Fruit fly (Drosophila melanogaster) whole organism, embryonic: ENCODE data around the gene CG32428.
A peak's percentile ranks its signal among the peaks of the same experiment; 100 is the strongest.

Experiments
- Adf1 ChIP-seq: fragments of 200-800 bp; sonication (Bioruptor generic); IDR thresholded peaks from 2 replicates; pipeline ENCODE4 v1.3.6; 2022; ENCODE audit warnings: missing biosample characterization, missing genetic modification characterization
- CG10654 ChIP-seq: fragments of 200-800 bp; sonication (Bioruptor generic); optimal IDR thresholded peaks from 2 replicates; lab custom pipeline; 2016; ENCODE audit warnings: missing biosample characterization, missing genetic modification characterization
- CG10959 ChIP-seq: fragments of 200-800 bp; sonication (Bioruptor generic); IDR thresholded peaks from 2 replicates; pipeline ENCODE4 v1.3.6; 2022; ENCODE audit warnings: missing biosample characterization, missing genetic modification characterization
- CG10979 ChIP-seq: fragments of 200-800 bp; sonication (Bioruptor generic); optimal IDR thresholded peaks from 2 replicates; lab custom pipeline; 2018; ENCODE audit warnings: missing biosample characterization, mild to moderate bottlenecking, missing genetic modification characterization, moderate library complexity
- CG11398 ChIP-seq: fragments of 200-800 bp; sonication (Bioruptor generic); optimal IDR thresholded peaks from 2 replicates; lab custom pipeline; 2016; ENCODE audit warnings: missing biosample characterization, missing genetic modification characterization
- CG12219 ChIP-seq: fragments of 200-800 bp; sonication (Bioruptor generic); optimal IDR thresholded peaks from 3 replicates; lab custom pipeline; 2018; ENCODE audit warnings: missing biosample characterization, mild to moderate bottlenecking, missing genetic modification characterization
- CG12391 ChIP-seq: fragments of 200-800 bp; sonication (Bioruptor generic); optimal IDR thresholded peaks from 3 replicates; lab custom pipeline; 2018; ENCODE audit warnings: missing biosample characterization, mild to moderate bottlenecking, missing genetic modification characterization, moderate library complexity
- CG14441 ChIP-seq: fragments of 200-800 bp; sonication (Bioruptor generic); IDR thresholded peaks from 2 replicates; pipeline ENCODE4 v1.3.6; 2022; ENCODE audit warnings: missing biosample characterization, missing genetic modification characterization
- CG14710 ChIP-seq: fragments of 200-800 bp; sonication (Bioruptor generic); optimal IDR thresholded peaks from 3 replicates; lab custom pipeline; 2019; ENCODE audit warnings: missing biosample characterization, mild to moderate bottlenecking, missing genetic modification characterization, moderate library complexity
- CG15011 ChIP-seq: fragments of 200-800 bp; sonication (Bioruptor generic); optimal IDR thresholded peaks from 3 replicates; lab custom pipeline; 2018; ENCODE audit warnings: missing biosample characterization, mild to moderate bottlenecking, missing genetic modification characterization
- CG18011 ChIP-seq: fragments of 200-800 bp; sonication (Bioruptor generic); optimal IDR thresholded peaks from 2 replicates; lab custom pipeline; 2017; ENCODE audit warnings: missing biosample characterization, missing genetic modification characterization, mild to moderate bottlenecking, moderate library complexity, missing genotype
- CG32767 ChIP-seq: fragments of 200-800 bp; sonication (Bioruptor generic); IDR thresholded peaks from 2 replicates; pipeline ENCODE4 v1.3.6; 2022; ENCODE audit warnings: missing biosample characterization, missing genetic modification characterization
- CG3847 ChIP-seq: fragments of 200-800 bp; sonication (Bioruptor generic); IDR thresholded peaks from 2 replicates; pipeline ENCODE4 v1.3.6; 2022; ENCODE audit warnings: missing biosample characterization, missing genetic modification characterization
- CG5180 ChIP-seq: fragments of 200-800 bp; sonication (Bioruptor generic); optimal IDR thresholded peaks from 3 replicates; lab custom pipeline; 2017; ENCODE audit warnings: missing biosample characterization, missing genetic modification characterization, mild to moderate bottlenecking, moderate library complexity, missing genetic modification reagents
- CG6272 ChIP-seq: fragments of 200-800 bp; sonication (Bioruptor generic); IDR thresholded peaks from 2 replicates; pipeline ENCODE4 v1.3.6; 2022; ENCODE audit warnings: missing biosample characterization, missing genetic modification characterization
- CG7963 ChIP-seq: fragments of 200-800 bp; sonication (Bioruptor generic); IDR thresholded peaks from 3 replicates; pipeline ENCODE4 v1.3.6; 2022; ENCODE audit warnings: missing biosample characterization, missing genetic modification characterization; ENCODE audit not compliant: partially characterized antibody
- CG9215 ChIP-seq: fragments of 200-800 bp; sonication (Bioruptor generic); IDR thresholded peaks from 2 replicates; pipeline ENCODE4 v1.3.6; 2022; ENCODE audit warnings: missing biosample characterization, missing genetic modification characterization
- D19A ChIP-seq: fragments of 200-800 bp; optimal IDR thresholded peaks from 3 replicates; lab custom pipeline; 2019; ENCODE audit warnings: missing biosample characterization, mild to moderate bottlenecking, missing genetic modification characterization, moderate library complexity
- Dfd ChIP-seq, 2 experiments: fragments of >200 bp; optimal IDR thresholded peaks; 2 replicates each; lab custom pipeline; 2017; ENCODE audit warnings: missing biosample characterization in 2 of 2, missing genetic modification characterization in 2 of 2
- Drgx ChIP-seq: fragments of 200-800 bp; sonication (Bioruptor generic); IDR thresholded peaks from 2 replicates; pipeline ENCODE4 v1.3.6; 2022; ENCODE audit warnings: missing biosample characterization, missing genetic modification characterization
- E2f1 ChIP-seq: fragments of 200-800 bp; sonication (Bioruptor generic); IDR thresholded peaks from 2 replicates; pipeline ENCODE4 v1.3.6; 2022; ENCODE audit warnings: missing biosample characterization, missing genetic modification characterization
- Hmx ChIP-seq: fragments of 200-800 bp; sonication (Bioruptor generic); optimal IDR thresholded peaks from 2 replicates; lab custom pipeline; 2016; ENCODE audit warnings: missing biosample characterization, missing genetic modification characterization
- Jarid2 ChIP-seq: fragments of 200-800 bp; sonication (Bioruptor generic); optimal IDR thresholded peaks from 3 replicates; lab custom pipeline; 2017; ENCODE audit warnings: mild to moderate bottlenecking, missing biosample characterization, missing genetic modification reagents, missing genetic modification characterization
- Med ChIP-seq: fragments of 200-800 bp; sonication (Bioruptor generic); peaks from one replicate; lab custom pipeline; 2016; ENCODE audit warnings: missing biosample characterization, missing genetic modification characterization, mild to moderate bottlenecking, inconsistent platforms, moderate library complexity
- Mes4 ChIP-seq: fragments of 200-800 bp; sonication (Bioruptor generic); optimal IDR thresholded peaks from 2 replicates; lab custom pipeline; 2016; ENCODE audit warnings: missing biosample characterization, missing genetic modification characterization
- Myb ChIP-seq: fragments of 200-800 bp; sonication (Bioruptor generic); optimal IDR thresholded peaks from 2 replicates; lab custom pipeline; 2016; ENCODE audit warnings: missing biosample characterization, missing genetic modification characterization
- NK7.1 ChIP-seq: fragments of 200-800 bp; sonication (Bioruptor generic); optimal IDR thresholded peaks from 3 replicates; lab custom pipeline; 2016; ENCODE audit warnings: missing biosample characterization, missing genetic modification characterization
- Side ChIP-seq: fragments of 200-800 bp; sonication (Bioruptor generic); optimal IDR thresholded peaks from 2 replicates; lab custom pipeline; 2016; ENCODE audit warnings: missing biosample characterization, missing genetic modification characterization
- Spps ChIP-seq: fragments of 200-800 bp; sonication (Bioruptor generic); optimal IDR thresholded peaks from 2 replicates; lab custom pipeline; 2018; ENCODE audit warnings: missing biosample characterization, mild to moderate bottlenecking, missing genetic modification characterization
- Vsx1 ChIP-seq: fragments of 200-800 bp; sonication (Bioruptor generic); optimal IDR thresholded peaks from 2 replicates; lab custom pipeline; 2017; ENCODE audit warnings: missing biosample characterization, mild to moderate bottlenecking, missing genetic modification characterization, missing genetic modification reagents
- ab ChIP-seq: fragments of 200-800 bp; sonication (Bioruptor generic); optimal IDR thresholded peaks from 2 replicates; lab custom pipeline; 2016; ENCODE audit warnings: missing biosample characterization, missing genetic modification characterization
- aop ChIP-seq: fragments of 200-800 bp; sonication (Bioruptor generic); IDR thresholded peaks from 2 replicates; pipeline ENCODE4 v1.3.6; 2022; ENCODE audit warnings: missing biosample characterization, missing genetic modification characterization
- bsh ChIP-seq, 2 experiments: fragments of 200-800 bp; sonication (Bioruptor generic); optimal IDR thresholded peaks; 2 replicates each; lab custom pipeline; 2017 to 2018; ENCODE audit warnings: mild to moderate bottlenecking in 2 of 2, missing biosample characterization in 2 of 2, missing genetic modification characterization in 2 of 2, moderate library complexity in 1 of 2
- cato ChIP-seq: fragments of 200-800 bp; sonication (Bioruptor generic); optimal IDR thresholded peaks from 2 replicates; lab custom pipeline; 2016; ENCODE audit warnings: missing biosample characterization, missing genetic modification characterization, borderline replicate concordance
- chn ChIP-seq: fragments of 200-800 bp; sonication (Bioruptor generic); optimal IDR thresholded peaks from 2 replicates; lab custom pipeline; 2016; ENCODE audit warnings: missing biosample characterization, missing genetic modification characterization
- ci ChIP-seq: fragments of 200-800 bp; sonication (Bioruptor generic); IDR thresholded peaks from 3 replicates; pipeline ENCODE4 v1.3.6; 2022; ENCODE audit warnings: missing biosample characterization, missing genetic modification characterization
- esg ChIP-seq: fragments of 200-800 bp; sonication (Bioruptor generic); conservative IDR thresholded peaks from 2 replicates; pipeline ENCODE4 v1.3.6; 2022; ENCODE audit warnings: missing biosample characterization, missing genetic modification characterization
- fru ChIP-seq: fragments of >200 bp; optimal IDR thresholded peaks from 2 replicates; lab custom pipeline; 2017
- gfzf ChIP-seq: fragments of 200-800 bp; sonication (Bioruptor generic); optimal IDR thresholded peaks from 2 replicates; lab custom pipeline; 2016; ENCODE audit warnings: missing biosample characterization, mild to moderate bottlenecking, missing genetic modification characterization, moderate library complexity
- hkb ChIP-seq, 2 experiments: fragments of 200-800 bp in 1 of 2; fragments of >200 bp in 1 of 2; sonication (Bioruptor generic) in 1 of 2; IDR thresholded peaks in 1 of 2; optimal IDR thresholded peaks in 1 of 2; 2 replicates each; pipeline versions ENCODE4 v1.3.6 to Lab custom; 2017 to 2022; ENCODE audit warnings: missing biosample characterization in 1 of 2, missing genetic modification characterization in 1 of 2
- jumu ChIP-seq: fragments of 200-800 bp; sonication (Bioruptor generic); optimal IDR thresholded peaks from 3 replicates; lab custom pipeline; 2016; ENCODE audit warnings: missing biosample characterization, missing genetic modification characterization
- lmd ChIP-seq: fragments of 200-800 bp; sonication (Bioruptor generic); IDR thresholded peaks from 2 replicates; pipeline ENCODE4 v1.3.6; 2022; ENCODE audit warnings: missing biosample characterization, missing genetic modification characterization
- otp ChIP-seq: fragments of 200-800 bp; sonication (Bioruptor generic); IDR thresholded peaks from 3 replicates; pipeline ENCODE4, ENCODE4 v1.3.6; 2022; ENCODE audit warnings: missing biosample characterization, missing genetic modification characterization
- pita ChIP-seq: fragments of 200-800 bp; sonication (Bioruptor generic); optimal IDR thresholded peaks from 2 replicates; lab custom pipeline; 2017; ENCODE audit warnings: missing biosample characterization, mild to moderate bottlenecking, missing genetic modification characterization
- ranshi ChIP-seq: fragments of 200-800 bp; sonication (Bioruptor generic); IDR thresholded peaks from 2 replicates; pipeline ENCODE4 v1.3.6; 2022; ENCODE audit warnings: missing biosample characterization, missing genetic modification characterization
- run ChIP-seq: fragments of 200-800 bp; sonication (Bioruptor generic); optimal IDR thresholded peaks from 3 replicates; lab custom pipeline; 2018; ENCODE audit warnings: missing biosample characterization, mild to moderate bottlenecking, missing genetic modification characterization
- salm ChIP-seq: fragments of 200-800 bp; sonication (Bioruptor generic); optimal IDR thresholded peaks from 2 replicates; lab custom pipeline; 2018; ENCODE audit warnings: missing biosample characterization, mild to moderate bottlenecking, missing genetic modification characterization
- schlank ChIP-seq: fragments of 200-800 bp; sonication (Bioruptor generic); optimal IDR thresholded peaks from 2 replicates; lab custom pipeline; 2018; ENCODE audit warnings: missing biosample characterization, mild to moderate bottlenecking, missing genetic modification characterization
- so ChIP-seq: fragments of 200-800 bp; sonication (Bioruptor generic); IDR thresholded peaks from 3 replicates; pipeline ENCODE4 v1.3.6; 2022; ENCODE audit warnings: missing biosample characterization, missing genetic modification characterization
- wek ChIP-seq: fragments of 200-800 bp; sonication (Bioruptor generic); optimal IDR thresholded peaks from 3 replicates; lab custom pipeline; 2018; ENCODE audit warnings: missing biosample characterization, mild to moderate bottlenecking, missing genetic modification characterization, moderate library complexity
- z ChIP-seq: fragments of 200-800 bp; sonication (Bioruptor generic); IDR thresholded peaks from 3 replicates; pipeline ENCODE4 v1.3.6; 2022; ENCODE audit warnings: missing biosample characterization, missing genetic modification characterization

CG32428 gene

DNA sequence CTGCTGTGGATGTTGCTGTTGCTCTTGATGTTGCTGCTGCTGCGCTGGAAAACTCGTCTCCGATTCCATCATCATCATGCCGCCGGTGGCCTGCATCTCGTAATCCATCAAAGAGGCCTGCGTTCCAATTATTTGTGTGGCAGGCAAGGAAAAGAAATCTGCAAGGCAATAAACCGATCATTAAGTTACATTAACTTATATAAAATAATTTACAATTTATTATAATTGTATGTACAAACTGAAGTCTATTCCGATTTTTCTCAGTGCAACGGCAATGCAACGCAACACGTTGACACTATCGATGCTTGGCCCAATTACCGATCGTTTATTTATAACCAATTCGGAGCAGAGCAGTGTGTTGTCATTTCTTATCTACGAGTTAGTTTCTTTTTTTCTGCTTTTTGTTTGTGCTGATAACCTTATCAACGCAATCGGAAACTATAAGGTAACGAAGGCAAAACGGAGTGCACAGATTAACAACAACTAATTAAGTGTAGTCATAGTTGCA is 2.5 kb downstream of the CG32428 start (continued):
- TF ChIP-seq Side (GFP tag; lab: Kevin White, UChicago), result no peak
- TF ChIP-seq run (tag; lab: Kevin White, UChicago), result peak; percentile 45
- TF ChIP-seq Drgx, result peak; percentile 72
- no peak for TF ChIP-seq pita (GFP tag; lab: Kevin White, UChicago)
- TF ChIP-seq CG12391 (tag; lab: Kevin White, UChicago), result peak; percentile 35
- TF ChIP-seq E2f1 (GFP tag; lab: Robert Waterston, UW), result peak; percentile 53; the same call in 1 of the 2 replicates
- TF ChIP-seq CG5180, result peak; percentile 81
- peak; percentile 68 for TF ChIP-seq CG14441
- no peak for TF ChIP-seq fru (lab: Kevin White, UChicago)
- TF ChIP-seq gfzf (GFP tag; lab: Kevin White, UChicago), result no peak
- peak; percentile 76 for TF ChIP-seq Med (GFP tag; lab: Kevin White, UChicago)
- peak; percentile 86 for TF ChIP-seq ci (GFP tag; lab: Robert Waterston, UW)
- TF ChIP-seq Myb, result no peak
- TF ChIP-seq Mes4 (GFP tag; lab: Kevin White, UChicago), result no peak
- no peak for TF ChIP-seq otp (GFP tag; lab: Robert Waterston, UW)
- TF ChIP-seq wek (GFP tag; lab: Kevin White, UChicago), result peak; percentile 23
- peak; percentile 55 for TF ChIP-seq Vsx1 (GFP tag; lab: Kevin White, UChicago)
- no peak for TF ChIP-seq Dfd (GFP tag; optimal IDR thresholded peaks at IDR 0.05; lab: Kevin White, UChicago)
- TF ChIP-seq CG7963 (GFP tag; lab: Robert Waterston, UW), result no peak
- TF ChIP-seq Adf1 (GFP tag; lab: Robert Waterston, UW), result no peak
- no peak for TF ChIP-seq CG9215 (GFP tag; lab: Robert Waterston, UW)
- TF ChIP-seq aop (GFP tag; lab: Robert Waterston, UW), result no peak
- no peak for TF ChIP-seq CG18011 (GFP tag; lab: Kevin White, UChicago)
- TF ChIP-seq hkb (optimal IDR thresholded peaks at IDR 0.05; lab: Kevin White, UChicago), result no peak
- TF ChIP-seq hkb (GFP tag; IDR thresholded peaks at IDR 0.05; lab: Robert Waterston, UW), result peak; percentile 84
- no peak for TF ChIP-seq ab (GFP tag; lab: Kevin White, UChicago)
- peak; percentile 45 for TF ChIP-seq lmd (GFP tag; lab: Robert Waterston, UW)
- TF ChIP-seq CG10979 (tag; lab: Kevin White, UChicago), result peak; percentile 45
- TF ChIP-seq D19A, result no peak
- 0 out of 2 replicates have a peak, but pooled peaks have one; percentile 10 for TF ChIP-seq CG3847
- TF ChIP-seq z (GFP tag; lab: Robert Waterston, UW), result no peak
- TF ChIP-seq CG11398 (GFP tag; lab: Kevin White, UChicago), result no peak
- peak in 1 of 2 experiments; percentile 66 for TF ChIP-seq bsh (GFP tag; optimal IDR thresholded peaks at IDR 0.05; lab: Kevin White, UChicago)
- TF ChIP-seq CG14710 (tag; lab: Kevin White, UChicago), result peak; percentile 32
- TF ChIP-seq so (GFP tag; lab: Robert Waterston, UW), result no peak
- TF ChIP-seq chn, result no peak
- TF ChIP-seq Jarid2 (GFP tag; lab: Kevin White, UChicago), result peak; percentile 9
- TF ChIP-seq CG6272 (GFP tag; lab: Robert Waterston, UW), result no peak
- peak; percentile 43; the same call in 1 of the 2 replicates for TF ChIP-seq ranshi (GFP tag; lab: Robert Waterston, UW)
- TF ChIP-seq CG32767 (GFP tag; lab: Robert Waterston, UW), result no peak
- no peak for TF ChIP-seq Spps (tag; lab: Kevin White, UChicago)
- TF ChIP-seq CG10654 (GFP tag; lab: Kevin White, UChicago), result peak; percentile 29
- no peak for TF ChIP-seq NK7.1 (GFP tag; lab: Kevin White, UChicago)
- no peak for TF ChIP-seq Hmx (GFP tag; lab: Kevin White, UChicago)
- peak; percentile 0 for TF ChIP-seq CG15011 (GFP tag; lab: Kevin White, UChicago)
- peak; percentile 32 for TF ChIP-seq salm
- peak; percentile 22; the same call in 1 of the 2 replicates for TF ChIP-seq esg (GFP tag; lab: Robert Waterston, UW)
- no peak for TF ChIP-seq jumu
- peak; percentile 53 for TF ChIP-seq CG12219 (GFP tag; lab: Kevin White, UChicago)
- TF ChIP-seq CG10959 (GFP tag; lab: Robert Waterston, UW), result no peak
- no peak for TF ChIP-seq cato
- no peak for TF ChIP-seq schlank (tag; lab: Kevin White, UChicago)
